Worm (Caenorhabditis elegans) whole organism, late embryonic: ENCODE results near the gene srw-48.

Experiments
- C08G9.2 ChIP-seq: sonication (generic microtip); optimal IDR thresholded peaks from 2 replicates; lab custom pipeline; 2016; ENCODE audit warnings: mild to moderate bottlenecking, missing genetic modification characterization, moderate library complexity, missing compliant biosample characterization
- F13H6.1 ChIP-seq: sonication (generic microtip); optimal IDR thresholded peaks from 2 replicates; lab custom pipeline; 2016; ENCODE audit warnings: missing genetic modification characterization, missing compliant biosample characterization
- T23F11.4 ChIP-seq: fragments of 200-800 bp; sonication (Bioruptor generic); optimal IDR thresholded peaks from 2 replicates; lab custom pipeline; 2018; ENCODE audit warnings: mild to moderate bottlenecking, missing genetic modification characterization, missing compliant biosample characterization
- ama-1 ChIP-seq: fragments of 150-350 bp; optimal IDR thresholded peaks from 2 replicates; lab custom pipeline; 2014
- ceh-14 ChIP-seq: sonication (generic microtip); optimal IDR thresholded peaks from 2 replicates; lab custom pipeline; 2016; ENCODE audit warnings: missing genotype, missing genetic modification characterization, missing compliant biosample characterization
- ceh-19 ChIP-seq: fragments of 200-800 bp; sonication (Bioruptor generic); optimal IDR thresholded peaks from 2 replicates; lab custom pipeline; 2018; ENCODE audit warnings: mild to moderate bottlenecking, missing genetic modification characterization, missing compliant biosample characterization
- ceh-2 ChIP-seq: sonication (generic microtip); optimal IDR thresholded peaks from 2 replicates; lab custom pipeline; 2016; ENCODE audit warnings: missing genotype, missing genetic modification characterization, missing compliant biosample characterization
- ceh-22 ChIP-seq: sonication (generic microtip); optimal IDR thresholded peaks from 2 replicates; lab custom pipeline; 2017; ENCODE audit warnings: missing biosample characterization, missing genetic modification characterization
- ceh-31 ChIP-seq: sonication (generic microtip); optimal IDR thresholded peaks from 2 replicates; lab custom pipeline; 2016; ENCODE audit warnings: missing genetic modification characterization, missing compliant biosample characterization
- ceh-34 ChIP-seq: sonication (generic microtip); optimal IDR thresholded peaks from 2 replicates; lab custom pipeline; 2016; ENCODE audit warnings: mild to moderate bottlenecking, missing genetic modification characterization, missing compliant biosample characterization
- ceh-45 ChIP-seq: fragments of 200-800 bp; sonication (Bioruptor generic); IDR thresholded peaks from 2 replicates; pipeline ENCODE4 v1.3.6; 2022; ENCODE audit warnings: missing genetic modification reagents, missing genetic modification characterization, missing compliant biosample characterization
- ceh-9 ChIP-seq: sonication (generic microtip); optimal IDR thresholded peaks from 2 replicates; lab custom pipeline; 2016; ENCODE audit warnings: mild to moderate bottlenecking, missing genetic modification characterization, inconsistent platforms, missing compliant biosample characterization
- dmd-4 ChIP-seq: sonication (generic microtip); optimal IDR thresholded peaks from 2 replicates; lab custom pipeline; 2016; ENCODE audit warnings: borderline replicate concordance, missing genetic modification characterization, missing compliant biosample characterization
- elt-4 ChIP-seq: sonication (generic microtip); optimal IDR thresholded peaks from 2 replicates; lab custom pipeline; 2016; ENCODE audit warnings: missing genetic modification characterization, missing compliant biosample characterization
- ets-4 ChIP-seq: sonication (generic microtip); optimal IDR thresholded peaks from 2 replicates; lab custom pipeline; 2016; ENCODE audit warnings: missing genetic modification characterization, missing compliant biosample characterization
- eyg-1 ChIP-seq: sonication (generic microtip); optimal IDR thresholded peaks from 2 replicates; lab custom pipeline; 2016; ENCODE audit warnings: missing genotype, missing genetic modification characterization, missing compliant biosample characterization
- fax-1 ChIP-seq: sonication (generic microtip); optimal IDR thresholded peaks from 2 replicates; lab custom pipeline; 2016; ENCODE audit warnings: missing genotype, missing genetic modification characterization, missing compliant biosample characterization
- fkh-10 ChIP-seq: fragments of 150-350 bp; optimal IDR thresholded peaks from 2 replicates; lab custom pipeline; 2014; ENCODE audit warnings: missing biosample characterization, missing genetic modification reagents, missing genetic modification characterization
- hlh-15 ChIP-seq: sonication (generic microtip); optimal IDR thresholded peaks from 2 replicates; lab custom pipeline; 2016; ENCODE audit warnings: missing genetic modification characterization, missing compliant biosample characterization
- hlh-30 ChIP-seq: sonication (generic microtip); optimal IDR thresholded peaks from 2 replicates; lab custom pipeline; 2017; ENCODE audit warnings: antibody characterized with exemption, missing genetic modification characterization, missing compliant biosample characterization; ENCODE audit not compliant: insufficient read depth
- hlh-6 ChIP-seq: sonication (generic microtip); optimal IDR thresholded peaks from 2 replicates; lab custom pipeline; 2016; ENCODE audit warnings: missing genotype, missing genetic modification characterization, missing compliant biosample characterization
- hlh-8 ChIP-seq: sonication (generic microtip); optimal IDR thresholded peaks from 2 replicates; lab custom pipeline; 2016; ENCODE audit warnings: missing genotype, missing genetic modification characterization, missing compliant biosample characterization
- lim-6 ChIP-seq: sonication (generic microtip); optimal IDR thresholded peaks from 2 replicates; lab custom pipeline; 2016; ENCODE audit warnings: missing genetic modification characterization, missing compliant biosample characterization
- madf-2 ChIP-seq: sonication (generic microtip); optimal IDR thresholded peaks from 2 replicates; lab custom pipeline; 2017; ENCODE audit warnings: missing genetic modification characterization, missing compliant biosample characterization
- mec-3 ChIP-seq: sonication (generic microtip); optimal IDR thresholded peaks from 2 replicates; lab custom pipeline; 2016; ENCODE audit warnings: borderline replicate concordance, missing genetic modification characterization, missing compliant biosample characterization
- nfya-1 ChIP-seq: sonication (generic microtip); optimal IDR thresholded peaks from 2 replicates; lab custom pipeline; 2017; ENCODE audit warnings: missing genetic modification characterization, mild to moderate bottlenecking, missing compliant biosample characterization, antibody characterized with exemption, moderate library complexity
- odd-2 ChIP-seq: sonication (generic microtip); optimal IDR thresholded peaks from 2 replicates; lab custom pipeline; 2017; ENCODE audit warnings: antibody characterized with exemption, mild to moderate bottlenecking, missing genetic modification characterization, missing compliant biosample characterization
- pat-9 ChIP-seq: fragments of 200-800 bp; sonication (Bioruptor generic); optimal IDR thresholded peaks from 2 replicates; lab custom pipeline; 2018; ENCODE audit warnings: mild to moderate bottlenecking, missing genetic modification characterization, moderate library complexity, missing compliant biosample characterization
- pha-4 ChIP-seq: fragments of 150-350 bp; optimal IDR thresholded peaks from 2 replicates; lab custom pipeline; 2018; ENCODE audit warnings: missing biosample characterization, missing genetic modification reagents, missing genetic modification characterization
- pros-1 ChIP-seq: fragments of 150-350 bp; optimal IDR thresholded peaks from 2 replicates; lab custom pipeline; 2014; ENCODE audit warnings: missing biosample characterization, missing genetic modification reagents, missing genetic modification characterization
- ref-2 ChIP-seq: sonication (generic microtip); optimal IDR thresholded peaks from 2 replicates; lab custom pipeline; 2016; ENCODE audit warnings: missing genetic modification characterization, missing compliant biosample characterization
- rnt-1 ChIP-seq: sonication (generic microtip); optimal IDR thresholded peaks from 2 replicates; lab custom pipeline; 2016; ENCODE audit warnings: missing genetic modification characterization, missing compliant biosample characterization
- sdc-2 ChIP-seq: sonication (generic microtip); optimal IDR thresholded peaks from 2 replicates; lab custom pipeline; 2016; ENCODE audit warnings: missing genotype, missing genetic modification characterization, missing compliant biosample characterization
- sox-4 ChIP-seq: sonication (generic microtip); optimal IDR thresholded peaks from 2 replicates; lab custom pipeline; 2017; ENCODE audit warnings: mild to moderate bottlenecking, missing genetic modification characterization, inconsistent platforms, missing compliant biosample characterization
- tbx-2 ChIP-seq: sonication (generic microtip); optimal IDR thresholded peaks from 2 replicates; lab custom pipeline; 2016; ENCODE audit warnings: missing genetic modification characterization, missing compliant biosample characterization
- tbx-7 ChIP-seq: sonication (generic microtip); optimal IDR thresholded peaks from 2 replicates; lab custom pipeline; 2016; ENCODE audit warnings: missing genotype, missing genetic modification characterization, missing compliant biosample characterization
- unc-42 ChIP-seq: sonication (generic microtip); optimal IDR thresholded peaks from 2 replicates; lab custom pipeline; 2016; ENCODE audit warnings: missing genotype, missing genetic modification characterization, missing compliant biosample characterization
- unc-55 ChIP-seq: sonication (generic microtip); optimal IDR thresholded peaks from 2 replicates; lab custom pipeline; 2017; ENCODE audit warnings: missing biosample characterization, missing genetic modification reagents, missing genetic modification characterization
- zip-5 ChIP-seq: sonication (generic microtip); optimal IDR thresholded peaks from 2 replicates; lab custom pipeline; 2016; ENCODE audit warnings: missing genetic modification characterization, missing compliant biosample characterization
- ztf-16 ChIP-seq: sonication (generic microtip); optimal IDR thresholded peaks from 2 replicates; lab custom pipeline; 2017; ENCODE audit warnings: missing genetic modification characterization, missing compliant biosample characterization

srw-48 gene

ce11 chrV:16401519-16401918 lies 19.3 kb upstream of the srw-48 start, which contains the start of gene F13A7.14:
Gene F13A7.14 (plus strand): TSS chrV:16401891.
- TF ChIP-seq mec-3 (tag; lab: Kevin White, UChicago) (peak; percentile 72), elt-4 (tag; lab: Kevin White, UChicago) (no peak), ceh-19 (GFP tag; lab: Kevin White, UChicago) (no peak), fkh-10 (GFP tag; lab: Kevin White, UChicago) (no peak), nfya-1 (tag; lab: Kevin White, UChicago) (peak; percentile 31), C08G9.2 (tag; lab: Kevin White, UChicago) (peak; percentile 96), ceh-22 (tag; lab: Kevin White, UChicago) (no peak), ref-2 (tag; lab: Kevin White, UChicago) (peak; percentile 86), zip-5 (peak; percentile 82), odd-2 (no peak), ceh-34 (tag; lab: Kevin White, UChicago) (peak; percentile 53), F13H6.1 (tag; lab: Kevin White, UChicago) (peak; percentile 57), tbx-7 (tag; lab: Kevin White, UChicago) (peak; percentile 88), hlh-15 (no peak), tbx-2 (tag; lab: Kevin White, UChicago) (peak; percentile 68), eyg-1 (tag; lab: Kevin White, UChicago) (no peak), hlh-8 (peak; percentile 64), ceh-9 (no peak), lim-6 (tag; lab: Kevin White, UChicago) (peak; percentile 60), fax-1 (tag; lab: Kevin White, UChicago) (peak; percentile 51), rnt-1 (tag; lab: Kevin White, UChicago) (peak; percentile 77), ceh-31 (tag; lab: Kevin White, UChicago) (peak; percentile 93), ceh-14 (peak; percentile 80), pat-9 (tag; lab: Kevin White, UChicago) (no peak), ama-1 (no peak), unc-55 (GFP tag; lab: Kevin White, UChicago) (no peak), sdc-2 (tag; lab: Kevin White, UChicago) (no peak), hlh-30 (tag; lab: Kevin White, UChicago) (no peak), ceh-2 (peak; percentile 92), dmd-4 (no peak), ets-4 (tag; lab: Kevin White, UChicago) (peak; percentile 92), unc-42 (tag; lab: Kevin White, UChicago) (peak; percentile 56), sox-4 (tag; lab: Kevin White, UChicago) (no peak)

- TF ChIP-seq fax-1 (tag; lab: Kevin White, UChicago), result no peak
- TF ChIP-seq pros-1 (tag; lab: Kevin White, UChicago), result no peak
- no peak for TF ChIP-seq tbx-2 (tag; lab: Kevin White, UChicago)
These were observed 16.8 kb upstream of the srw-48 start, which contains the start of gene syp-1 for ce11 chrV:16403974-16404373. Gene syp-1 (plus strand): TSS chrV:16404274.

ce11 chrV:16405366-16405765 lies 15.4 kb upstream of the srw-48 start:
- TF ChIP-seq ztf-16 (tag; lab: Kevin White, UChicago) (no peak), ceh-31 (tag; lab: Kevin White, UChicago) (no peak), ceh-2 (no peak), ama-1 (no peak), madf-2 (tag; lab: Kevin White, UChicago) (no peak), hlh-6 (tag; lab: Kevin White, UChicago) (no peak), sdc-2 (tag; lab: Kevin White, UChicago) (no peak), C08G9.2 (tag; lab: Kevin White, UChicago) (no peak), pha-4 (tag; lab: Kevin White, UChicago) (no peak), T23F11.4 (GFP tag; lab: Kevin White, UChicago) (no peak), ceh-45 (no peak)
